Worm (Caenorhabditis elegans) whole organism, L4/young adult: ENCODE data around the gene R10H10.3.

ENCODE experiments used
- W03F9.2 ChIP-seq: fragments of 150-350 bp; optimal IDR thresholded peaks from 2 replicates; lab custom pipeline; 2014; ENCODE audit warnings: missing biosample characterization, missing genetic modification characterization
- him-1 ChIP-seq: sonication (generic microtip); optimal IDR thresholded peaks from 2 replicates; lab custom pipeline; 2016; ENCODE audit warnings: missing genotype, missing genetic modification reagents, missing genetic modification characterization, missing compliant biosample characterization

- TF ChIP-seq W03F9.2 (no peak), him-1 (tag; lab: Kevin White, UChicago) (no peak)
Measured at ce11 chrIV:10391827-10392226, 3.5 kb downstream of the R10H10.3 start, which contains the start of gene spe-26.
